Worm (Caenorhabditis elegans): ENCODE measurements around the gene mog-4.

The mog-4 gene

DNA sequence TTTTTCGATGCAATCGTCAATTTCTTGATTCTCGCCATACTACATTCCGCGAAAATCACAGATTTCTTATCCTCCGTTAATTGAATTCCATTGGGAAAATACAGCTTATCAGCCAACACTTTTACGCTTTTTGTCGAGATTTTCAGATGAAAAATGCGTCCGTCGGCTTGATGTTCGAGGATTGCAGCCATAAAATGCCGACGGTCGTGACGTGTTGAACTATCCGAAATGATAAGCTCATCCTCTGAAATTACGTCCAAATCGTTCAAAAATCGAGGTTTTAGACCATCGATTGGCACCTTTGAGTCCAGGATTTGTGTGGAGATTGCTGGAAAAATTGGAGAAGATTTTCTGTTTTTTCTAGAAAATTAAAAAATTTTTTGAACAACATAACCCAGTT, 34.3 kb downstream of the mog-4 start:
- TF ChIP-seq nhr-12 (tag; optimal IDR thresholded peaks at IDR 0.05) (no peak), M03D4.4 (tag; optimal IDR thresholded peaks at IDR 0.05) (no peak)

ce11 chrII:14525013-14525412, 36.4 kb downstream of the mog-4 start, which contains the start of gene F57C2.4:
F57C2.4 (plus strand) TSS chrII:14525313.
- TF ChIP-seq ceh-43 (GFP tag; optimal IDR thresholded peaks at IDR 0.05) (no peak), lin-13 (tag; optimal IDR thresholded peaks at IDR 0.05) (no peak)

- no peak for TF ChIP-seq lsy-2 (tag; optimal IDR thresholded peaks at IDR 0.05)
- no peak for TF ChIP-seq ces-1 (GFP tag; optimal IDR thresholded peaks at IDR 0.05)
- TF ChIP-seq flh-1 (GFP tag; optimal IDR thresholded peaks at IDR 0.05): no peak
- no peak for TF ChIP-seq nhr-76 (tag; optimal IDR thresholded peaks at IDR 0.05)
- TF ChIP-seq nhr-2 (tag; optimal IDR thresholded peaks at IDR 0.05): no peak
- TF ChIP-seq nhr-237 (tag; optimal IDR thresholded peaks at IDR 0.05): no peak
- TF ChIP-seq M03D4.4 (tag; optimal IDR thresholded peaks at IDR 0.05): no peak
- no peak for TF ChIP-seq ztf-11 (tag; optimal IDR thresholded peaks at IDR 0.05)
- no peak for TF ChIP-seq sem-2 (GFP tag; optimal IDR thresholded peaks at IDR 0.05)
- TF ChIP-seq ceh-83 (GFP tag; optimal IDR thresholded peaks at IDR 0.05): no peak
- no peak for TF ChIP-seq pha-4 (tag; optimal IDR thresholded peaks at IDR 0.05)
- TF ChIP-seq elt-3 (tag; optimal IDR thresholded peaks at IDR 0.05): no peak
- no peak for TF ChIP-seq hlh-1 (tag; optimal IDR thresholded peaks at IDR 0.05)
- TF ChIP-seq bed-3 (GFP tag; optimal IDR thresholded peaks at IDR 0.05): no peak
- TF ChIP-seq cnd-1 (tag; optimal IDR thresholded peaks at IDR 0.05): no peak
- TF ChIP-seq unc-120 (tag; optimal IDR thresholded peaks at IDR 0.05; ENCODE audit: poor library complexity, severe bottlenecking): no peak
- TF ChIP-seq unc-62 (GFP tag; optimal IDR thresholded peaks at IDR 0.05): no peak
- no peak for TF ChIP-seq lin-32 (GFP tag; optimal IDR thresholded peaks at IDR 0.05)
- TF ChIP-seq ham-2 (GFP tag; optimal IDR thresholded peaks at IDR 0.05): no peak
Measured at ce11 chrII:14523645-14524223, 37.7 kb downstream of the mog-4 start, which contains the start of gene pot-2. pot-2 (plus strand) TSS chrII:14524173.

ce11 chrII:14523070-14523572, 38.3 kb downstream of the mog-4 start, which contains the start of gene btb-20:
btb-20 (minus strand) TSS chrII:14523522.
- TF ChIP-seq sem-2 (GFP tag; optimal IDR thresholded peaks at IDR 0.05) (no peak), tbx-8 (GFP tag; optimal IDR thresholded peaks at IDR 0.05) (no peak), lin-13 (tag; optimal IDR thresholded peaks at IDR 0.05) (no peak), unc-62 (GFP tag; optimal IDR thresholded peaks at IDR 0.05) (no peak), M03D4.4 (tag; optimal IDR thresholded peaks at IDR 0.05) (no peak), flh-1 (GFP tag; optimal IDR thresholded peaks at IDR 0.05) (no peak), cnd-1 (tag; optimal IDR thresholded peaks at IDR 0.05) (no peak), mep-1 (tag; optimal IDR thresholded peaks at IDR 0.05) (no peak), blmp-1 (tag; optimal IDR thresholded peaks at IDR 0.05) (no peak), snpc-4 (tag; optimal IDR thresholded peaks at IDR 0.05) (no peak), nhr-76 (tag; optimal IDR thresholded peaks at IDR 0.05) (no peak), sptf-1 (tag; optimal IDR thresholded peaks at IDR 0.05) (no peak), ham-2 (GFP tag; optimal IDR thresholded peaks at IDR 0.05) (no peak), lsy-2 (tag; optimal IDR thresholded peaks at IDR 0.05) (no peak), nhr-237 (tag; optimal IDR thresholded peaks at IDR 0.05) (no peak), zip-8 (tag; optimal IDR thresholded peaks at IDR 0.05) (no peak), ceh-43 (GFP tag; optimal IDR thresholded peaks at IDR 0.05) (no peak), elt-3 (tag; optimal IDR thresholded peaks at IDR 0.05) (no peak)

- TF ChIP-seq tbx-8 (GFP tag; optimal IDR thresholded peaks at IDR 0.05): no peak
- TF ChIP-seq cnd-1 (tag; optimal IDR thresholded peaks at IDR 0.05): no peak
- no peak for TF ChIP-seq zip-8 (tag; optimal IDR thresholded peaks at IDR 0.05)
- no peak for TF ChIP-seq mab-5 (tag; optimal IDR thresholded peaks at IDR 0.05)
- TF ChIP-seq ceh-43 (GFP tag; optimal IDR thresholded peaks at IDR 0.05): no peak
- no peak for TF ChIP-seq lin-13 (tag; optimal IDR thresholded peaks at IDR 0.05)
- no peak for TF ChIP-seq nhr-76 (tag; optimal IDR thresholded peaks at IDR 0.05)
- TF ChIP-seq elt-3 (tag; optimal IDR thresholded peaks at IDR 0.05): no peak
- TF ChIP-seq sem-2 (GFP tag; optimal IDR thresholded peaks at IDR 0.05): no peak
- TF ChIP-seq lsy-2 (tag; optimal IDR thresholded peaks at IDR 0.05): no peak
Measured at ce11 chrII:14522037-14522436, 39.4 kb downstream of the mog-4 start, which contains the start of gene btb-19. btb-19 (minus strand) TSS chrII:14522137.

DNA sequence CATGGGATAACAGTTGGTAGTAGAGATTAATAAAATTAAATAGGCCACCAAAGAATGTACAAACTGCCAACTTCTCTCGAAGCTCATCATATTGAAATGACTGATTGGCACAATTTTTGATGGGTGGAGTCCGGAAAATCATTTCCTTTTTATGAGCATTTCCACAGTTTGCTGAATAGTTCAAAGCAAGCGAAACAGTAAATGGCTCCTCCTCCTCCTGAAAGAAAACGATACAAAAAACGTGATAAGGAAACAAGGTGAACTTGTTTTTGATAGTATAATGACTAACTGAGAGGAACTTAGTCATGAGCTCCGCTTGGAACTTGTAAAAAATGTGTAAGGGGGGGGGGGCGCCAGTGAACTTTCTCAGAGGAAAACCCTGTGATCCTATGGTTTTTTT, 46.4 kb downstream of the mog-4 start, which contains the start of gene K10H10.9:
K10H10.9 (minus strand) TSS at position 101 of the 400 bp plus-strand sequence.
- no peak for TF ChIP-seq drap-1 (GFP tag; optimal IDR thresholded peaks at IDR 0.05)
- TF ChIP-seq nhr-28 (tag; optimal IDR thresholded peaks at IDR 0.05): no peak
- TF ChIP-seq elt-3 (tag; optimal IDR thresholded peaks at IDR 0.05): no peak
- no peak for TF ChIP-seq zip-8 (tag; optimal IDR thresholded peaks at IDR 0.05)
- TF ChIP-seq lin-32 (GFP tag; optimal IDR thresholded peaks at IDR 0.05): no peak
- no peak for TF ChIP-seq unc-39 (tag; optimal IDR thresholded peaks at IDR 0.05)
- no peak for TF ChIP-seq pha-4 (tag; optimal IDR thresholded peaks at IDR 0.05)
- no peak for TF ChIP-seq ham-2 (GFP tag; optimal IDR thresholded peaks at IDR 0.05)
- no peak for TF ChIP-seq nhr-2 (tag; optimal IDR thresholded peaks at IDR 0.05)
- no peak for TF ChIP-seq unc-62 (GFP tag; optimal IDR thresholded peaks at IDR 0.05)
- no peak for TF ChIP-seq M03D4.4 (tag; optimal IDR thresholded peaks at IDR 0.05)
